Worm (Caenorhabditis elegans) whole organism, young adult: ENCODE results near the gene F56C9.8.

Source experiments
- B0019.2 ChIP-seq: fragments of 200-800 bp; sonication (Bioruptor generic); conservative IDR thresholded peaks from 2 replicates; pipeline ENCODE4 v1.3.6; 2022; ENCODE audit warnings: missing genetic modification reagents, missing genetic modification characterization, missing compliant biosample characterization
- C17E4.6 ChIP-seq: fragments of 200-800 bp; sonication (Bioruptor generic); IDR thresholded peaks from 2 replicates; pipeline ENCODE4 v1.3.6; 2022; ENCODE audit warnings: missing genetic modification reagents, missing genetic modification characterization, missing compliant biosample characterization
- F22D6.2 ChIP-seq: sonication (generic microtip); optimal IDR thresholded peaks from 2 replicates; lab custom pipeline; 2016; ENCODE audit warnings: mild to moderate bottlenecking, missing genetic modification characterization, missing compliant biosample characterization
- F23B12.7 ChIP-seq: sonication (generic microtip); optimal IDR thresholded peaks from 2 replicates; lab custom pipeline; 2017; ENCODE audit warnings: missing genetic modification characterization, mild to moderate bottlenecking, missing compliant biosample characterization, antibody characterized with exemption, moderate library complexity; ENCODE audit not compliant: insufficient read depth
- F37B4.10 ChIP-seq: fragments of 200-800 bp; sonication (Bioruptor generic); IDR thresholded peaks from 2 replicates; pipeline ENCODE4 v1.3.6; 2022; ENCODE audit warnings: missing genetic modification characterization, missing compliant biosample characterization
- F39B2.1 ChIP-seq: fragments of 200-800 bp; sonication (Bioruptor generic); IDR thresholded peaks from 2 replicates; pipeline ENCODE4 v1.3.6; 2022; ENCODE audit warnings: missing genetic modification reagents, missing genetic modification characterization, missing compliant biosample characterization
- F57C9.4 ChIP-seq: sonication (generic microtip); optimal IDR thresholded peaks from 2 replicates; lab custom pipeline; 2017; ENCODE audit warnings: mild to moderate bottlenecking, missing genetic modification characterization, missing compliant biosample characterization
- K11D2.4 ChIP-seq: fragments of 200-800 bp; sonication (Bioruptor generic); IDR thresholded peaks from 2 replicates; pipeline ENCODE4 v1.3.6; 2022; ENCODE audit warnings: missing genetic modification reagents, missing genetic modification characterization, missing compliant biosample characterization
- Y67H2A.10 ChIP-seq: fragments of 200-800 bp; sonication (Bioruptor generic); conservative IDR thresholded peaks from 2 replicates; pipeline ENCODE4 v1.3.6; 2022; ENCODE audit warnings: missing genetic modification reagents, missing genetic modification characterization, missing compliant biosample characterization
- Y79H2A.3 ChIP-seq: fragments of 200-800 bp; sonication (Bioruptor generic); conservative IDR thresholded peaks from 2 replicates; pipeline ENCODE4 v1.3.6; 2022; ENCODE audit warnings: missing genetic modification reagents, missing genetic modification characterization, missing compliant biosample characterization
- akir-1 ChIP-seq: fragments of 200-800 bp; sonication (Bioruptor generic); optimal IDR thresholded peaks from 2 replicates; lab custom pipeline; 2018; ENCODE audit warnings: mild to moderate bottlenecking, missing genetic modification characterization, moderate library complexity, missing compliant biosample characterization
- ama-1 ChIP-seq, 3 experiments: fragments of 150-350 bp in 1 of 3; sonication (generic microtip) in 2 of 3; optimal IDR thresholded peaks; 2 replicates each; lab custom pipeline; 2014 to 2018; ENCODE audit warnings: missing biosample characterization in 2 of 3, missing genetic modification characterization in 2 of 3, missing genetic modification reagents in 2 of 3
- aptf-2 ChIP-seq: fragments of 200-800 bp; sonication (Bioruptor generic); conservative IDR thresholded peaks from 2 replicates; pipeline ENCODE4 v1.3.6; 2022; ENCODE audit warnings: missing genetic modification reagents, missing genetic modification characterization, missing compliant biosample characterization
- aptf-3 ChIP-seq: fragments of 200-800 bp; sonication (Bioruptor generic); IDR thresholded peaks from 2 replicates; pipeline ENCODE4 v1.3.6; 2022; ENCODE audit warnings: missing genetic modification characterization, missing compliant biosample characterization
- attf-3 ChIP-seq: fragments of 200-800 bp; sonication (Bioruptor generic); conservative IDR thresholded peaks from 2 replicates; pipeline ENCODE4 v1.3.6; 2022; ENCODE audit warnings: missing genetic modification reagents, missing genetic modification characterization, missing compliant biosample characterization
- bed-2 ChIP-seq: fragments of 200-800 bp; sonication (Bioruptor generic); IDR thresholded peaks from 2 replicates; pipeline ENCODE4 v1.3.6; 2022; ENCODE audit warnings: missing genetic modification reagents, missing genetic modification characterization, missing compliant biosample characterization
- ceh-27 ChIP-seq: fragments of 200-800 bp; sonication (Bioruptor generic); optimal IDR thresholded peaks from 2 replicates; lab custom pipeline; 2018; ENCODE audit warnings: mild to moderate bottlenecking, missing genetic modification characterization, moderate library complexity, missing compliant biosample characterization
- ceh-40 ChIP-seq: fragments of 200-800 bp; sonication (Bioruptor generic); IDR thresholded peaks from 2 replicates; pipeline ENCODE4 v1.3.6; 2022; ENCODE audit warnings: missing genetic modification characterization, missing compliant biosample characterization
- ceh-58 ChIP-seq: fragments of 200-800 bp; sonication (Bioruptor generic); IDR thresholded peaks from 2 replicates; pipeline ENCODE4 v1.3.6; 2022; ENCODE audit warnings: missing genetic modification characterization, missing compliant biosample characterization
- ceh-79 ChIP-seq: sonication (generic microtip); optimal IDR thresholded peaks from 2 replicates; lab custom pipeline; 2017; ENCODE audit warnings: mild to moderate bottlenecking, missing genetic modification characterization, missing compliant biosample characterization
- ceh-91 ChIP-seq: fragments of 200-800 bp; sonication (Bioruptor generic); IDR thresholded peaks from 2 replicates; pipeline ENCODE4 v1.3.6; 2022; ENCODE audit warnings: missing genetic modification reagents, missing genetic modification characterization, missing compliant biosample characterization
- dox-1 ChIP-seq: fragments of 200-800 bp; sonication (Bioruptor generic); IDR thresholded peaks from 2 replicates; pipeline ENCODE4 v1.3.6; 2022; ENCODE audit warnings: missing genetic modification reagents, missing genetic modification characterization, missing compliant biosample characterization
- dpff-1 ChIP-seq: sonication (generic microtip); optimal IDR thresholded peaks from 2 replicates; lab custom pipeline; 2017; ENCODE audit warnings: mild to moderate bottlenecking, missing genetic modification characterization, missing compliant biosample characterization
- dpl-1 ChIP-seq: fragments of 150-350 bp; optimal IDR thresholded peaks from 2 replicates; lab custom pipeline; 2014; ENCODE audit warnings: missing biosample characterization, missing genetic modification reagents, missing genetic modification characterization
- efl-1 ChIP-seq: fragments of 150-350 bp; optimal IDR thresholded peaks from 2 replicates; lab custom pipeline; 2014; ENCODE audit warnings: missing biosample characterization, missing genetic modification reagents, missing genetic modification characterization
- egl-18 ChIP-seq: fragments of 200-800 bp; sonication (Bioruptor generic); IDR thresholded peaks from 2 replicates; pipeline ENCODE4 v1.3.6; 2022; ENCODE audit warnings: missing genetic modification reagents, missing genetic modification characterization, missing compliant biosample characterization
- ekl-4 ChIP-seq: fragments of 200-800 bp; sonication (Bioruptor generic); IDR thresholded peaks from 2 replicates; pipeline ENCODE4 v1.3.6; 2022; ENCODE audit warnings: missing genetic modification reagents, missing genetic modification characterization, missing compliant biosample characterization
- hlh-12 ChIP-seq: sonication (generic microtip); optimal IDR thresholded peaks from 2 replicates; lab custom pipeline; 2016; ENCODE audit warnings: missing genetic modification characterization, missing compliant biosample characterization
- let-526 ChIP-seq: fragments of 200-800 bp; sonication (Bioruptor generic); IDR thresholded peaks from 2 replicates; pipeline ENCODE4 v1.3.6; 2022; ENCODE audit warnings: missing genetic modification reagents, missing genetic modification characterization, missing compliant biosample characterization
- let-607 ChIP-seq, 2 experiments: fragments of 200-800 bp in 1 of 2; sonication (Bioruptor generic) in 1 of 2; sonication (generic microtip) in 1 of 2; optimal IDR thresholded peaks; 2 replicates each; lab custom pipeline; 2016 to 2018; ENCODE audit warnings: mild to moderate bottlenecking in 2 of 2, missing compliant biosample characterization in 2 of 2, missing genetic modification characterization in 2 of 2, moderate library complexity in 2 of 2, missing genotype in 1 of 2
- lin-35 ChIP-seq, 3 experiments: fragments of 150-350 bp in 2 of 3; sonication (generic microtip) in 1 of 3; optimal IDR thresholded peaks; 2 replicates each; lab custom pipeline; 2014 to 2018; ENCODE audit warnings: missing biosample characterization in 3 of 3, missing genetic modification characterization in 3 of 3, missing genetic modification reagents in 3 of 3
- lin-54 ChIP-seq: fragments of 200-800 bp; sonication (Bioruptor generic); optimal IDR thresholded peaks from 2 replicates; lab custom pipeline; 2018; ENCODE audit warnings: mild to moderate bottlenecking, missing genetic modification characterization, missing compliant biosample characterization
- lir-1 ChIP-seq: fragments of 200-800 bp; sonication (Bioruptor generic); conservative IDR thresholded peaks from 2 replicates; pipeline ENCODE4 v1.3.6; 2022; ENCODE audit warnings: missing genetic modification reagents, missing genetic modification characterization, missing compliant biosample characterization
- mcd-1 ChIP-seq: fragments of 200-800 bp; sonication (Bioruptor generic); IDR thresholded peaks from 2 replicates; pipeline ENCODE4 v1.3.6; 2022; ENCODE audit warnings: missing genetic modification reagents, missing genetic modification characterization, missing compliant biosample characterization
- nfyb-1 ChIP-seq: fragments of 200-800 bp; sonication (Bioruptor generic); IDR thresholded peaks from 2 replicates; pipeline ENCODE4 v1.3.6; 2022; ENCODE audit warnings: missing genetic modification reagents, missing genetic modification characterization, missing compliant biosample characterization
- nhr-120 ChIP-seq: fragments of 200-800 bp; sonication (Bioruptor generic); IDR thresholded peaks from 2 replicates; pipeline ENCODE4 v1.3.6; 2022; ENCODE audit warnings: missing genetic modification characterization, missing compliant biosample characterization
- nhr-179 ChIP-seq: sonication (generic microtip); optimal IDR thresholded peaks from 2 replicates; lab custom pipeline; 2016; ENCODE audit warnings: mild to moderate bottlenecking, missing genetic modification characterization, missing compliant biosample characterization
- rpc-1 ChIP-seq, 2 experiments: fragments of 150-350 bp in 1 of 2; sonication (generic microtip) in 1 of 2; optimal IDR thresholded peaks; 2 replicates each; lab custom pipeline; 2014 to 2018; ENCODE audit warnings: missing biosample characterization in 1 of 2, missing genetic modification characterization in 1 of 2, missing genetic modification reagents in 1 of 2, missing genotype in 1 of 2
- snpc-4 ChIP-seq, 5 experiments: fragments of 150-350 bp in 1 of 5; sonication (generic microtip) in 4 of 5; optimal IDR thresholded peaks; 2 replicates each; lab custom pipeline; 2014 to 2018; ENCODE audit warnings: missing genetic modification characterization in 5 of 5, missing biosample characterization in 3 of 5, antibody characterized with exemption in 2 of 5, mild to moderate bottlenecking in 2 of 5, missing compliant biosample characterization in 2 of 5, missing genotype in 2 of 5, moderate library complexity in 2 of 5, missing genetic modification reagents in 1 of 5
- somi-1 ChIP-seq: fragments of 200-800 bp; sonication (Bioruptor generic); optimal IDR thresholded peaks from 2 replicates; lab custom pipeline; 2018; ENCODE audit warnings: mild to moderate bottlenecking, missing genetic modification characterization, missing compliant biosample characterization
- tbx-9 ChIP-seq: sonication (generic microtip); optimal IDR thresholded peaks from 2 replicates; lab custom pipeline; 2016; ENCODE audit warnings: borderline replicate concordance, missing genetic modification characterization, inconsistent platforms, missing compliant biosample characterization
- unc-130 ChIP-seq: sonication (generic microtip); optimal IDR thresholded peaks from 2 replicates; lab custom pipeline; 2016; ENCODE audit warnings: missing genetic modification reagents, missing genetic modification characterization, missing compliant biosample characterization
- ztf-28 ChIP-seq: fragments of 200-800 bp; sonication (Bioruptor generic); IDR thresholded peaks from 2 replicates; pipeline ENCODE4 v1.3.6; 2022; ENCODE audit warnings: missing genetic modification reagents, missing genetic modification characterization, missing compliant biosample characterization
- ztf-6 ChIP-seq: fragments of 200-800 bp; sonication (Bioruptor generic); IDR thresholded peaks from 2 replicates; pipeline ENCODE4 v1.3.6; 2022; ENCODE audit warnings: missing genetic modification reagents, missing genetic modification characterization, missing compliant biosample characterization

The F56C9.8 gene

DNA sequence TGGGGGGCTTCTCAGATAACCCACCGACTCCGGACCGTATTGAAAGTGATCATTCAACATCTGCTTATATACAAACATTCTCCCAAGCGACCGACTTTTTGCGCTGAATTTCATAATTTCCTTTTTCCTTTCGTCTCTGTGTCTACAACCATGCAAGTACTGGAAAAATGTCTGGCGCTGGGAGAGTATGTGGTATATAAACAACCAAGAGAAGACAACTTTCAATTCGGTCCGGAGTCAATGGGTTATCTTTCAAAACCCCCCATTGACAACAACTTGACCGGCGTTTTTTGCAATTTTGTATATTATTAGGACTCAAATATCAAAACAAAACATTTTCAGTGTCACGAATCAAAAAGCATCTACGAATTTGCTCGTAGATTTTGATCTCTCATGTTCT is 40.8 kb downstream of the F56C9.8 start (continued):
- TF ChIP-seq K11D2.4 (GFP tag; lab: Robert Waterston, UW): no peak; the same call in 1 of the 2 replicates
- TF ChIP-seq dox-1 (GFP tag; lab: Robert Waterston, UW): peak; percentile 56
- TF ChIP-seq ekl-4 (GFP tag; lab: Robert Waterston, UW): no peak
- TF ChIP-seq tbx-9: no peak
- no peak for TF ChIP-seq ama-1 (optimal IDR thresholded peaks at IDR 0.05; lab: Kevin White, UChicago)
- no peak for TF ChIP-seq ama-1 (GFP tag; optimal IDR thresholded peaks at IDR 0.05; lab: Kevin White, UChicago)
- TF ChIP-seq lin-54 (GFP tag; lab: Kevin White, UChicago): peak; percentile 76
- no peak for TF ChIP-seq ceh-40 (GFP tag; lab: Robert Waterston, UW)
- no peak for TF ChIP-seq let-526 (GFP tag; lab: Robert Waterston, UW)
- peak; percentile 46; the same call in 1 of the 2 replicates for TF ChIP-seq attf-3
- no peak for TF ChIP-seq aptf-2
- TF ChIP-seq F39B2.1: no peak
- TF ChIP-seq C17E4.6 (GFP tag; lab: Robert Waterston, UW): no peak
- peak; percentile 41 for TF ChIP-seq F22D6.2 (tag; lab: Kevin White, UChicago)
- TF ChIP-seq F23B12.7 (tag; lab: Kevin White, UChicago): peak; percentile 41
- no peak for TF ChIP-seq bed-2
- no peak for TF ChIP-seq F37B4.10 (GFP tag; lab: Robert Waterston, UW)
- TF ChIP-seq let-607 (tag; optimal IDR thresholded peaks at IDR 0.05; lab: Kevin White, UChicago): peak; percentile 43 to 62
- TF ChIP-seq unc-130 (GFP tag; lab: Kevin White, UChicago): no peak
- TF ChIP-seq akir-1 (GFP tag; lab: Kevin White, UChicago): peak; percentile 37
- TF ChIP-seq rpc-1 (optimal IDR thresholded peaks at IDR 0.05; lab: Kevin White, UChicago): peak; percentile 70
- peak; percentile 64 for TF ChIP-seq rpc-1 (tag; optimal IDR thresholded peaks at IDR 0.05; lab: Kevin White, UChicago)
- TF ChIP-seq somi-1 (GFP tag; lab: Kevin White, UChicago): peak; percentile 60
- TF ChIP-seq dpl-1 (GFP tag; lab: Kevin White, UChicago): peak; percentile 18
- TF ChIP-seq dpff-1: peak; percentile 18

- TF ChIP-seq nhr-120: no peak
- TF ChIP-seq ceh-79 (tag; lab: Kevin White, UChicago): no peak
- no peak for TF ChIP-seq ceh-27 (GFP tag; lab: Kevin White, UChicago)
- no peak for TF ChIP-seq rpc-1 (optimal IDR thresholded peaks at IDR 0.05; lab: Kevin White, UChicago)
- no peak for TF ChIP-seq rpc-1 (tag; optimal IDR thresholded peaks at IDR 0.05; lab: Kevin White, UChicago)
- peak; percentile 88 for TF ChIP-seq mcd-1 (GFP tag; lab: Robert Waterston, UW)
- TF ChIP-seq nfyb-1 (GFP tag; lab: Robert Waterston, UW): no peak
- TF ChIP-seq hlh-12 (tag; lab: Kevin White, UChicago): no peak
- TF ChIP-seq Y79H2A.3: no peak
- peak; percentile 87 for TF ChIP-seq lin-54 (GFP tag; lab: Kevin White, UChicago)
- peak; percentile 75 for TF ChIP-seq efl-1 (GFP tag; lab: Kevin White, UChicago)
- no peak for TF ChIP-seq F57C9.4 (tag; lab: Kevin White, UChicago)
- no peak for TF ChIP-seq Y67H2A.10 (GFP tag; lab: Robert Waterston, UW)
- no peak for TF ChIP-seq ceh-58 (GFP tag; lab: Robert Waterston, UW)
- peak; percentile 42 for TF ChIP-seq dpl-1 (GFP tag; lab: Kevin White, UChicago)
- no peak for TF ChIP-seq snpc-4 (GFP tag; optimal IDR thresholded peaks at IDR 0.05; lab: Kevin White, UChicago)
- peak in 2 of 4 experiments; percentile 12 to 48 for TF ChIP-seq snpc-4 (tag; optimal IDR thresholded peaks at IDR 0.05; lab: Kevin White, UChicago)
- no peak for TF ChIP-seq ztf-6 (GFP tag; lab: Robert Waterston, UW)
- no peak for TF ChIP-seq nhr-179
- peak; percentile 1 to 77 (median 27) for TF ChIP-seq lin-35 (GFP tag; optimal IDR thresholded peaks at IDR 0.05; lab: Kevin White, UChicago)
- no peak for TF ChIP-seq let-526 (GFP tag; lab: Robert Waterston, UW)
- TF ChIP-seq B0019.2 (GFP tag; lab: Robert Waterston, UW): no peak
- no peak for TF ChIP-seq aptf-3 (GFP tag; lab: Robert Waterston, UW)
- TF ChIP-seq ztf-28 (GFP tag; lab: Robert Waterston, UW): no peak
- TF ChIP-seq ekl-4 (GFP tag; lab: Robert Waterston, UW): no peak
- no peak for TF ChIP-seq egl-18 (GFP tag; lab: Robert Waterston, UW)
- no peak for TF ChIP-seq lir-1 (GFP tag; lab: Robert Waterston, UW)
- no peak for TF ChIP-seq ceh-91 (GFP tag; lab: Robert Waterston, UW)
Measured at ce11 chrIII:7277228-7277627, 42.1 kb downstream of the F56C9.8 start, which contains the start of the genes spot-1 and B0361.11. Gene spot-1, minus strand, starts transcription at chrIII:7277274. Gene B0361.11, plus strand, starts transcription at chrIII:7277599.
